Worm (Caenorhabditis elegans) whole organism, young adult: ENCODE data around the gene nos-3.

Source experiments
- B0035.1 ChIP-seq: sonication (generic microtip); optimal IDR thresholded peaks from 2 replicates; lab custom pipeline; 2016; ENCODE audit warnings: missing genetic modification characterization, mild to moderate bottlenecking, missing compliant biosample characterization, missing genotype, missing genetic modification reagents
- B0261.1 ChIP-seq: sonication (generic microtip); optimal IDR thresholded peaks from 2 replicates; lab custom pipeline; 2016; ENCODE audit warnings: mild to moderate bottlenecking, missing genetic modification characterization, moderate library complexity, missing compliant biosample characterization
- C06A6.2 ChIP-seq: fragments of 200-800 bp; sonication (Bioruptor generic); conservative IDR thresholded peaks from 2 replicates; pipeline ENCODE4 v1.3.6; 2022; ENCODE audit warnings: missing genetic modification characterization, missing compliant biosample characterization
- D2030.7 ChIP-seq: fragments of 200-800 bp; sonication (Bioruptor generic); IDR thresholded peaks from 2 replicates; pipeline ENCODE4 v1.3.6; 2022; ENCODE audit warnings: missing genetic modification reagents, missing genetic modification characterization, missing compliant biosample characterization
- F23B12.7 ChIP-seq: sonication (generic microtip); optimal IDR thresholded peaks from 2 replicates; lab custom pipeline; 2017; ENCODE audit warnings: missing genetic modification characterization, mild to moderate bottlenecking, missing compliant biosample characterization, antibody characterized with exemption, moderate library complexity; ENCODE audit not compliant: insufficient read depth
- K11D2.4 ChIP-seq: fragments of 200-800 bp; sonication (Bioruptor generic); IDR thresholded peaks from 2 replicates; pipeline ENCODE4 v1.3.6; 2022; ENCODE audit warnings: missing genetic modification reagents, missing genetic modification characterization, missing compliant biosample characterization
- T07F8.4 ChIP-seq: sonication (generic microtip); optimal IDR thresholded peaks from 2 replicates; lab custom pipeline; 2016; ENCODE audit warnings: mild to moderate bottlenecking, missing genetic modification characterization, moderate library complexity, missing compliant biosample characterization
- Y53F4B.3 ChIP-seq: fragments of 200-800 bp; sonication (Bioruptor generic); IDR thresholded peaks from 2 replicates; pipeline ENCODE4 v1.3.6; 2022; ENCODE audit warnings: missing genetic modification reagents, missing genetic modification characterization, missing compliant biosample characterization
- akir-1 ChIP-seq: fragments of 200-800 bp; sonication (Bioruptor generic); optimal IDR thresholded peaks from 2 replicates; lab custom pipeline; 2018; ENCODE audit warnings: mild to moderate bottlenecking, missing genetic modification characterization, moderate library complexity, missing compliant biosample characterization
- aptf-3 ChIP-seq: fragments of 200-800 bp; sonication (Bioruptor generic); IDR thresholded peaks from 2 replicates; pipeline ENCODE4 v1.3.6; 2022; ENCODE audit warnings: missing genetic modification characterization, missing compliant biosample characterization
- athp-1 ChIP-seq: sonication (generic microtip); optimal IDR thresholded peaks from 2 replicates; lab custom pipeline; 2017; ENCODE audit warnings: mild to moderate bottlenecking, missing genetic modification characterization, missing compliant biosample characterization
- attf-5 ChIP-seq: fragments of 200-800 bp; sonication (Bioruptor generic); optimal IDR thresholded peaks from 2 replicates; lab custom pipeline; 2018; ENCODE audit warnings: mild to moderate bottlenecking, missing genetic modification characterization, missing compliant biosample characterization
- bed-1 ChIP-seq: fragments of 200-800 bp; sonication (Bioruptor generic); IDR thresholded peaks from 2 replicates; pipeline ENCODE4 v1.3.6; 2022; ENCODE audit warnings: missing genetic modification reagents, missing genetic modification characterization, missing compliant biosample characterization
- bed-2 ChIP-seq: fragments of 200-800 bp; sonication (Bioruptor generic); IDR thresholded peaks from 2 replicates; pipeline ENCODE4 v1.3.6; 2022; ENCODE audit warnings: missing genetic modification reagents, missing genetic modification characterization, missing compliant biosample characterization
- cebp-1 ChIP-seq, 2 experiments: fragments of 200-800 bp in 1 of 2; sonication (Bioruptor generic) in 1 of 2; sonication (generic microtip) in 1 of 2; IDR thresholded peaks in 1 of 2; optimal IDR thresholded peaks in 1 of 2; 2 replicates each; pipeline versions ENCODE4 v1.3.6 to Lab custom; 2017 to 2022; ENCODE audit warnings: missing compliant biosample characterization in 2 of 2, missing genetic modification characterization in 2 of 2, mild to moderate bottlenecking in 1 of 2, missing genetic modification reagents in 1 of 2, moderate library complexity in 1 of 2
- cebp-2 ChIP-seq: fragments of 200-800 bp; sonication (Bioruptor generic); IDR thresholded peaks from 2 replicates; pipeline ENCODE4 v1.3.6; 2022; ENCODE audit warnings: missing genetic modification characterization, missing compliant biosample characterization
- ceh-100 ChIP-seq: fragments of 200-800 bp; sonication (Bioruptor generic); IDR thresholded peaks from 2 replicates; pipeline ENCODE4 v1.3.6; 2022; ENCODE audit warnings: missing genetic modification reagents, missing genetic modification characterization, missing compliant biosample characterization
- dox-1 ChIP-seq: fragments of 200-800 bp; sonication (Bioruptor generic); IDR thresholded peaks from 2 replicates; pipeline ENCODE4 v1.3.6; 2022; ENCODE audit warnings: missing genetic modification reagents, missing genetic modification characterization, missing compliant biosample characterization
- egl-44 ChIP-seq: fragments of 200-800 bp; sonication (Bioruptor generic); IDR thresholded peaks from 2 replicates; pipeline ENCODE4 v1.3.6; 2022; ENCODE audit warnings: missing genetic modification reagents, missing genetic modification characterization, missing compliant biosample characterization
- ekl-4 ChIP-seq: fragments of 200-800 bp; sonication (Bioruptor generic); IDR thresholded peaks from 2 replicates; pipeline ENCODE4 v1.3.6; 2022; ENCODE audit warnings: missing genetic modification reagents, missing genetic modification characterization, missing compliant biosample characterization
- fkh-3 ChIP-seq: sonication (generic microtip); optimal IDR thresholded peaks from 2 replicates; lab custom pipeline; 2016; ENCODE audit warnings: mild to moderate bottlenecking, missing genetic modification characterization, missing compliant biosample characterization
- him-1 ChIP-seq: sonication (generic microtip); optimal IDR thresholded peaks from 2 replicates; lab custom pipeline; 2016; ENCODE audit warnings: missing genotype, missing genetic modification reagents, missing genetic modification characterization, missing compliant biosample characterization
- hlh-26 ChIP-seq: fragments of 200-800 bp; sonication (Bioruptor generic); conservative IDR thresholded peaks from 2 replicates; pipeline ENCODE4 v1.3.6; 2022; ENCODE audit warnings: missing genetic modification reagents, missing genetic modification characterization, missing compliant biosample characterization
- hsf-1 ChIP-seq: fragments of 200-800 bp; sonication (Bioruptor generic); IDR thresholded peaks from 2 replicates; pipeline ENCODE4 v1.3.6; 2022; ENCODE audit warnings: missing genetic modification reagents, missing genetic modification characterization, missing compliant biosample characterization
- lag-1 ChIP-seq: fragments of 200-800 bp; sonication (Bioruptor generic); IDR thresholded peaks from 2 replicates; pipeline ENCODE4 v1.3.6; 2022; ENCODE audit warnings: missing genetic modification reagents, missing genetic modification characterization, missing compliant biosample characterization
- let-526 ChIP-seq: fragments of 200-800 bp; sonication (Bioruptor generic); IDR thresholded peaks from 2 replicates; pipeline ENCODE4 v1.3.6; 2022; ENCODE audit warnings: missing genetic modification reagents, missing genetic modification characterization, missing compliant biosample characterization
- let-607 ChIP-seq, 2 experiments: fragments of 200-800 bp in 1 of 2; sonication (Bioruptor generic) in 1 of 2; sonication (generic microtip) in 1 of 2; optimal IDR thresholded peaks; 2 replicates each; lab custom pipeline; 2016 to 2018; ENCODE audit warnings: mild to moderate bottlenecking in 2 of 2, missing compliant biosample characterization in 2 of 2, missing genetic modification characterization in 2 of 2, moderate library complexity in 2 of 2, missing genotype in 1 of 2
- lsy-27 ChIP-seq: sonication (generic microtip); optimal IDR thresholded peaks from 2 replicates; lab custom pipeline; 2017; ENCODE audit warnings: missing genetic modification characterization, mild to moderate bottlenecking, missing compliant biosample characterization, antibody characterized with exemption, missing genotype, borderline replicate concordance; ENCODE audit not compliant: insufficient read depth
- madf-6 ChIP-seq: fragments of 200-800 bp; sonication (Bioruptor generic); IDR thresholded peaks from 2 replicates; pipeline ENCODE4 v1.3.6; 2022; ENCODE audit warnings: missing genetic modification reagents, missing genetic modification characterization, missing compliant biosample characterization
- madf-8 ChIP-seq: fragments of 200-800 bp; sonication (Bioruptor generic); conservative IDR thresholded peaks from 2 replicates; pipeline ENCODE4 v1.3.6; 2022; ENCODE audit warnings: missing genetic modification reagents, missing genetic modification characterization, missing compliant biosample characterization
- mel-28 ChIP-seq: sonication (generic microtip); optimal IDR thresholded peaks from 2 replicates; lab custom pipeline; 2016; ENCODE audit warnings: borderline replicate concordance, mild to moderate bottlenecking, missing genetic modification characterization, missing compliant biosample characterization
- mes-4 ChIP-seq: sonication (generic microtip); optimal IDR thresholded peaks from 2 replicates; lab custom pipeline; 2016; ENCODE audit warnings: missing genotype, missing genetic modification characterization, missing compliant biosample characterization
- nfyb-1 ChIP-seq: fragments of 200-800 bp; sonication (Bioruptor generic); IDR thresholded peaks from 2 replicates; pipeline ENCODE4 v1.3.6; 2022; ENCODE audit warnings: missing genetic modification reagents, missing genetic modification characterization, missing compliant biosample characterization
- nhr-27 ChIP-seq: fragments of 200-800 bp; sonication (Bioruptor generic); optimal IDR thresholded peaks from 2 replicates; lab custom pipeline; 2018; ENCODE audit warnings: mild to moderate bottlenecking, missing genetic modification characterization, moderate library complexity, missing compliant biosample characterization
- nhr-90 ChIP-seq: sonication (generic microtip); optimal IDR thresholded peaks from 2 replicates; lab custom pipeline; 2016; ENCODE audit warnings: missing genotype, mild to moderate bottlenecking, missing genetic modification characterization, missing compliant biosample characterization
- repo-1 ChIP-seq: sonication (generic microtip); optimal IDR thresholded peaks from 2 replicates; lab custom pipeline; 2017; ENCODE audit warnings: mild to moderate bottlenecking, missing genetic modification characterization, missing compliant biosample characterization
- sea-2 ChIP-seq: fragments of 200-800 bp; sonication (Bioruptor generic); IDR thresholded peaks from 2 replicates; pipeline ENCODE4 v1.3.6; 2022; ENCODE audit warnings: missing genetic modification characterization, missing compliant biosample characterization
- snpc-1.1 ChIP-seq: sonication (generic microtip); optimal IDR thresholded peaks from 2 replicates; lab custom pipeline; 2017; ENCODE audit warnings: missing genetic modification characterization, mild to moderate bottlenecking, missing compliant biosample characterization, antibody characterized with exemption, moderate library complexity, missing genotype, missing genetic modification reagents; ENCODE audit not compliant: insufficient read depth
- snpc-1.3 ChIP-seq: sonication (generic microtip); optimal IDR thresholded peaks from 2 replicates; lab custom pipeline; 2017; ENCODE audit warnings: missing genetic modification characterization, mild to moderate bottlenecking, missing compliant biosample characterization, antibody characterized with exemption, moderate library complexity, missing genotype, missing genetic modification reagents; ENCODE audit not compliant: insufficient read depth
- snpc-4 ChIP-seq, 5 experiments: fragments of 150-350 bp in 1 of 5; sonication (generic microtip) in 4 of 5; optimal IDR thresholded peaks; 2 replicates each; lab custom pipeline; 2014 to 2018; ENCODE audit warnings: missing genetic modification characterization in 5 of 5, missing biosample characterization in 3 of 5, antibody characterized with exemption in 2 of 5, mild to moderate bottlenecking in 2 of 5, missing compliant biosample characterization in 2 of 5, missing genotype in 2 of 5, moderate library complexity in 2 of 5, missing genetic modification reagents in 1 of 5
- somi-1 ChIP-seq: fragments of 200-800 bp; sonication (Bioruptor generic); optimal IDR thresholded peaks from 2 replicates; lab custom pipeline; 2018; ENCODE audit warnings: mild to moderate bottlenecking, missing genetic modification characterization, missing compliant biosample characterization
- unc-130 ChIP-seq: sonication (generic microtip); optimal IDR thresholded peaks from 2 replicates; lab custom pipeline; 2016; ENCODE audit warnings: missing genetic modification reagents, missing genetic modification characterization, missing compliant biosample characterization
- ztf-22 ChIP-seq: fragments of 200-800 bp; sonication (Bioruptor generic); optimal IDR thresholded peaks from 2 replicates; lab custom pipeline; 2018; ENCODE audit warnings: mild to moderate bottlenecking, missing genetic modification characterization, moderate library complexity, missing compliant biosample characterization
- ztf-6 ChIP-seq: fragments of 200-800 bp; sonication (Bioruptor generic); IDR thresholded peaks from 2 replicates; pipeline ENCODE4 v1.3.6; 2022; ENCODE audit warnings: missing genetic modification reagents, missing genetic modification characterization, missing compliant biosample characterization

Gene nos-3

DNA sequence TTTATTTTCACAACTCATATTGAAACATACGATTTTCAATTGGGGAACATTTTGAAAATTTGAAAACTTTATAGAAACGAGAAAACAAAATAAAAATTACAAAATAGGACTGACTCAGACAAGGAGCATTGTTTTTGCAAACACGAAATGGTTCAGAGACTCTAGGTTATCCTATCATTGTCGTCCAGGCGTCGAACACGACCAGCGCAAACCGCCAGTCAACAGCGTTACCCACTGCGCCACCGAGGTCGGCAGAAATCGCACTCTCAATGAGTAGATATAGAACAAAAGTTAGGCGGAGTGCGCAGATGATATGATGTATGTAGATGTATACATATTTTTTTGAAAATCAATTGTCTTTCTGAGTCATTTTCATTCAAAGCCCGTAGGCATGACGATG, 28.5 kb downstream of the nos-3 start (continued):
- TF ChIP-seq C06A6.2 (0 out of 2 replicates have a peak, but pooled peaks have one; percentile 21), snpc-1.3 (peak; percentile 84), snpc-4 (GFP tag; optimal IDR thresholded peaks at IDR 0.05; lab: Kevin White, UChicago) (peak; percentile 74), snpc-4 (tag; optimal IDR thresholded peaks at IDR 0.05; lab: Kevin White, UChicago) (peak in 3 of 4 experiments; percentile 10 to 78 (median 74)), bed-1 (GFP tag; lab: Robert Waterston, UW) (peak; percentile 80; the same call in 1 of the 2 replicates), somi-1 (GFP tag; lab: Kevin White, UChicago) (no peak), nhr-27 (tag; lab: Kevin White, UChicago) (no peak), ekl-4 (peak; percentile 56; the same call in 1 of the 2 replicates), ztf-6 (GFP tag; lab: Robert Waterston, UW) (no peak), mes-4 (peak; percentile 39), F23B12.7 (tag; lab: Kevin White, UChicago) (peak; percentile 79), let-607 (tag; optimal IDR thresholded peaks at IDR 0.05; lab: Kevin White, UChicago) (peak; percentile 23 to 43), cebp-1 (GFP tag; IDR thresholded peaks at IDR 0.05; lab: Robert Waterston, UW) (0 out of 2 replicates have a peak, but pooled peaks have one; percentile 33), cebp-1 (tag; optimal IDR thresholded peaks at IDR 0.05; lab: Kevin White, UChicago) (no peak), dox-1 (GFP tag; lab: Robert Waterston, UW) (no peak; the same call in 1 of the 2 replicates), K11D2.4 (GFP tag; lab: Robert Waterston, UW) (peak; percentile 42; the same call in 1 of the 2 replicates), ztf-22 (peak; percentile 61), akir-1 (GFP tag; lab: Kevin White, UChicago) (peak; percentile 10), Y53F4B.3 (GFP tag; lab: Robert Waterston, UW) (0 out of 2 replicates have a peak, but pooled peaks have one; percentile 32), attf-5 (GFP tag; lab: Kevin White, UChicago) (peak; percentile 56), B0261.1 (tag; lab: Kevin White, UChicago) (peak; percentile 87), lsy-27 (tag; lab: Kevin White, UChicago) (no peak), repo-1 (tag; lab: Kevin White, UChicago) (peak; percentile 78), sea-2 (GFP tag; lab: Robert Waterston, UW) (0 out of 2 replicates have a peak, but pooled peaks have one; percentile 54), hlh-26 (no peak), nfyb-1 (GFP tag; lab: Robert Waterston, UW) (no peak; the same call in 1 of the 2 replicates), lag-1 (GFP tag; lab: Robert Waterston, UW) (no peak), ceh-100 (GFP tag; lab: Robert Waterston, UW) (no peak; the same call in 1 of the 2 replicates), unc-130 (peak; percentile 55), D2030.7 (GFP tag; lab: Robert Waterston, UW) (peak; percentile 68; the same call in 1 of the 2 replicates), aptf-3 (GFP tag; lab: Robert Waterston, UW) (0 out of 2 replicates have a peak, but pooled peaks have one; percentile 19), madf-6 (peak; percentile 76), T07F8.4 (tag; lab: Kevin White, UChicago) (peak; percentile 64), nhr-90 (tag; lab: Kevin White, UChicago) (peak; percentile 72), madf-8 (no peak), fkh-3 (peak; percentile 0), him-1 (tag; lab: Kevin White, UChicago) (peak; percentile 90), hsf-1 (GFP tag; lab: Robert Waterston, UW) (peak; percentile 48; the same call in 1 of the 2 replicates), egl-44 (GFP tag; lab: Robert Waterston, UW) (peak; percentile 86), snpc-1.1 (tag; lab: Kevin White, UChicago) (peak; percentile 69), athp-1 (peak; percentile 28), mel-28 (tag; lab: Kevin White, UChicago) (no peak), B0035.1 (tag; lab: Kevin White, UChicago) (peak; percentile 41), bed-2 (no peak), cebp-2 (GFP tag; lab: Robert Waterston, UW) (peak; percentile 74; the same call in 1 of the 2 replicates), let-526 (GFP tag; lab: Robert Waterston, UW) (no peak)
